Worm (Caenorhabditis elegans): ENCODE results near the gene met-2.

The met-2 gene

ce11 chrIII:8380645-8381044, 5.5 kb downstream of the met-2 start, which contains the start of gene R05D3.12:
TSS of gene R05D3.12 (plus strand) at chrIII:8380945.
- TF ChIP-seq cog-1 (tag; optimal IDR thresholded peaks at IDR 0.05) (no peak), ztf-23 (GFP tag; IDR thresholded peaks at IDR 0.05) (no peak), med-1 (GFP tag; optimal IDR thresholded peaks at IDR 0.05; ENCODE audit: insufficient read depth) (no peak), klf-2 (GFP tag; conservative IDR thresholded peaks at IDR 0.05) (no peak), ztf-29 (GFP tag; IDR thresholded peaks at IDR 0.05) (no peak), flt-1 (GFP tag; IDR thresholded peaks at IDR 0.05) (no peak), ref-1 (GFP tag; conservative IDR thresholded peaks at IDR 0.05) (no peak), tab-1 (GFP tag; IDR thresholded peaks at IDR 0.05) (no peak), T22C8.4 (GFP tag; IDR thresholded peaks at IDR 0.05) (no peak)

ce11 chrIII:8389539-8389938, 14.4 kb downstream of the met-2 start, which contains the start of gene ZK353.4:
TSS of gene ZK353.4 (minus strand) at chrIII:8389639.
- no peak for TF ChIP-seq ref-1 (GFP tag; conservative IDR thresholded peaks at IDR 0.05)
- TF ChIP-seq med-1 (GFP tag; optimal IDR thresholded peaks at IDR 0.05; ENCODE audit: insufficient read depth), result no peak
- TF ChIP-seq ztf-29 (GFP tag; IDR thresholded peaks at IDR 0.05), result no peak
- no peak for TF ChIP-seq klf-2 (GFP tag; conservative IDR thresholded peaks at IDR 0.05)
- no peak for TF ChIP-seq tab-1 (GFP tag; IDR thresholded peaks at IDR 0.05)
- no peak for TF ChIP-seq T22C8.4 (GFP tag; IDR thresholded peaks at IDR 0.05)
- TF ChIP-seq ztf-23 (GFP tag; IDR thresholded peaks at IDR 0.05), result no peak
- no peak for TF ChIP-seq flt-1 (GFP tag; IDR thresholded peaks at IDR 0.05)

ce11 chrIII:8392307-8392706, 17.2 kb downstream of the met-2 start:
- TF ChIP-seq med-1 (GFP tag; optimal IDR thresholded peaks at IDR 0.05; ENCODE audit: insufficient read depth), result no peak
- TF ChIP-seq klf-2 (GFP tag; conservative IDR thresholded peaks at IDR 0.05), result no peak
- no peak for TF ChIP-seq cog-1 (tag; optimal IDR thresholded peaks at IDR 0.05)
- TF ChIP-seq ztf-29 (GFP tag; IDR thresholded peaks at IDR 0.05), result no peak
- no peak for TF ChIP-seq ref-1 (GFP tag; conservative IDR thresholded peaks at IDR 0.05)
- TF ChIP-seq ztf-23 (GFP tag; IDR thresholded peaks at IDR 0.05), result no peak
- no peak for TF ChIP-seq tab-1 (GFP tag; IDR thresholded peaks at IDR 0.05)
- no peak for TF ChIP-seq flt-1 (GFP tag; IDR thresholded peaks at IDR 0.05)
- TF ChIP-seq T22C8.4 (GFP tag; IDR thresholded peaks at IDR 0.05), result no peak

- TF ChIP-seq ztf-29 (GFP tag; IDR thresholded peaks at IDR 0.05), result no peak
- no peak for TF ChIP-seq ref-1 (GFP tag; conservative IDR thresholded peaks at IDR 0.05)
- no peak for TF ChIP-seq ztf-23 (GFP tag; IDR thresholded peaks at IDR 0.05)
- TF ChIP-seq T22C8.4 (GFP tag; IDR thresholded peaks at IDR 0.05), result no peak
- no peak for TF ChIP-seq tab-1 (GFP tag; IDR thresholded peaks at IDR 0.05)
- no peak for TF ChIP-seq cog-1 (tag; optimal IDR thresholded peaks at IDR 0.05)
- TF ChIP-seq klf-2 (GFP tag; conservative IDR thresholded peaks at IDR 0.05), result no peak
- TF ChIP-seq flt-1 (GFP tag; IDR thresholded peaks at IDR 0.05), result no peak
- no peak for TF ChIP-seq med-1 (GFP tag; optimal IDR thresholded peaks at IDR 0.05; ENCODE audit: insufficient read depth)
Observed at ce11 chrIII:8394374-8395302, 19.5 kb downstream of the met-2 start, which contains the start of gene ZK353.10. TSS of gene ZK353.10 (minus strand) at chrIII:8394424.

- TF ChIP-seq flt-1 (GFP tag; IDR thresholded peaks at IDR 0.05) (no peak), med-1 (GFP tag; optimal IDR thresholded peaks at IDR 0.05; ENCODE audit: insufficient read depth) (no peak), ztf-29 (GFP tag; IDR thresholded peaks at IDR 0.05) (no peak), cog-1 (tag; optimal IDR thresholded peaks at IDR 0.05) (no peak), tab-1 (GFP tag; IDR thresholded peaks at IDR 0.05) (no peak), ref-1 (GFP tag; conservative IDR thresholded peaks at IDR 0.05) (no peak), ztf-23 (GFP tag; IDR thresholded peaks at IDR 0.05) (no peak), T22C8.4 (GFP tag; IDR thresholded peaks at IDR 0.05) (no peak), klf-2 (GFP tag; conservative IDR thresholded peaks at IDR 0.05) (no peak)
Observed at ce11 chrIII:8395685-8396084, 20.6 kb downstream of the met-2 start, which contains the start of gene ZK353.3. TSS of gene ZK353.3 (plus strand) at chrIII:8395985.

ce11 chrIII:8398411-8398810, 23.3 kb downstream of the met-2 start, which contains the start of gene ZK353.2:
TSS of gene ZK353.2 (plus strand) at chrIII:8398711.
- no peak for TF ChIP-seq klf-2 (GFP tag; conservative IDR thresholded peaks at IDR 0.05)
- TF ChIP-seq med-1 (GFP tag; optimal IDR thresholded peaks at IDR 0.05; ENCODE audit: insufficient read depth), result no peak
- TF ChIP-seq tab-1 (GFP tag; IDR thresholded peaks at IDR 0.05), result no peak
- TF ChIP-seq flt-1 (GFP tag; IDR thresholded peaks at IDR 0.05), result no peak
- TF ChIP-seq cog-1 (tag; optimal IDR thresholded peaks at IDR 0.05), result no peak
- no peak for TF ChIP-seq ref-1 (GFP tag; conservative IDR thresholded peaks at IDR 0.05)
- TF ChIP-seq ztf-29 (GFP tag; IDR thresholded peaks at IDR 0.05), result no peak
- no peak for TF ChIP-seq ztf-23 (GFP tag; IDR thresholded peaks at IDR 0.05)
- TF ChIP-seq T22C8.4 (GFP tag; IDR thresholded peaks at IDR 0.05), result no peak

- TF ChIP-seq ref-1 (GFP tag; conservative IDR thresholded peaks at IDR 0.05) (no peak), ztf-29 (GFP tag; IDR thresholded peaks at IDR 0.05) (no peak), ztf-23 (GFP tag; IDR thresholded peaks at IDR 0.05) (no peak), cog-1 (tag; optimal IDR thresholded peaks at IDR 0.05) (no peak), tab-1 (GFP tag; IDR thresholded peaks at IDR 0.05) (no peak), med-1 (GFP tag; optimal IDR thresholded peaks at IDR 0.05; ENCODE audit: insufficient read depth) (no peak), klf-2 (GFP tag; conservative IDR thresholded peaks at IDR 0.05) (no peak), T22C8.4 (GFP tag; IDR thresholded peaks at IDR 0.05) (no peak), flt-1 (GFP tag; IDR thresholded peaks at IDR 0.05) (no peak)
Observed at ce11 chrIII:8400478-8400877, 25.4 kb downstream of the met-2 start.

- TF ChIP-seq ref-1 (GFP tag; conservative IDR thresholded peaks at IDR 0.05), result no peak
- TF ChIP-seq klf-2 (GFP tag; conservative IDR thresholded peaks at IDR 0.05), result no peak
- no peak for TF ChIP-seq ztf-23 (GFP tag; IDR thresholded peaks at IDR 0.05)
- TF ChIP-seq ztf-29 (GFP tag; IDR thresholded peaks at IDR 0.05), result no peak
- TF ChIP-seq cog-1 (tag; optimal IDR thresholded peaks at IDR 0.05), result no peak
- no peak for TF ChIP-seq med-1 (GFP tag; optimal IDR thresholded peaks at IDR 0.05; ENCODE audit: insufficient read depth)
- no peak for TF ChIP-seq T22C8.4 (GFP tag; IDR thresholded peaks at IDR 0.05)
- TF ChIP-seq tab-1 (GFP tag; IDR thresholded peaks at IDR 0.05), result no peak
- no peak for TF ChIP-seq flt-1 (GFP tag; IDR thresholded peaks at IDR 0.05)
Observed at ce11 chrIII:8401887-8402286, 26.8 kb downstream of the met-2 start, which contains the start of gene lap-1. TSS of gene lap-1 (minus strand) at chrIII:8401928.

ce11 chrIII:8402633-8403032, 27.5 kb downstream of the met-2 start:
- TF ChIP-seq ref-1 (GFP tag; conservative IDR thresholded peaks at IDR 0.05) (no peak), tab-1 (GFP tag; IDR thresholded peaks at IDR 0.05) (no peak), ztf-29 (GFP tag; IDR thresholded peaks at IDR 0.05) (no peak), cog-1 (tag; optimal IDR thresholded peaks at IDR 0.05) (no peak), klf-2 (GFP tag; conservative IDR thresholded peaks at IDR 0.05) (no peak), T22C8.4 (GFP tag; IDR thresholded peaks at IDR 0.05) (no peak), flt-1 (GFP tag; IDR thresholded peaks at IDR 0.05) (no peak), ztf-23 (GFP tag; IDR thresholded peaks at IDR 0.05) (no peak), med-1 (GFP tag; optimal IDR thresholded peaks at IDR 0.05; ENCODE audit: insufficient read depth) (no peak)

Measured in whole organism, midembryonic.